Worm (Caenorhabditis elegans): Measurements from ENCODE around the gene nas-7.

- TF ChIP-seq alr-1 (tag; optimal IDR thresholded peaks at IDR 0.05) (no peak), egl-27 (tag; optimal IDR thresholded peaks at IDR 0.05) (no peak), ama-1 (optimal IDR thresholded peaks at IDR 0.05) (no peak), unc-62 (GFP tag; optimal IDR thresholded peaks at IDR 0.05) (no peak), nhr-77 (tag; optimal IDR thresholded peaks at IDR 0.05) (no peak)
These were observed 21.3 kb downstream of the nas-7 start, which contains the start of gene C07D10.5 for ce11 chrII:7381142-7381611.
